Fruit fly (Drosophila melanogaster) whole organism, embryonic: Measurements from ENCODE around the gene Muc4B.

ENCODE experiments used
- ATbp ChIP-seq: fragments of 200-800 bp; sonication (Bioruptor generic); optimal IDR thresholded peaks from 2 replicates; lab custom pipeline; 2017; ENCODE audit warnings: missing biosample characterization, mild to moderate bottlenecking, missing genetic modification characterization, missing genetic modification reagents
- CG10209 ChIP-seq: fragments of 200-800 bp; sonication (Bioruptor generic); optimal IDR thresholded peaks from 3 replicates; lab custom pipeline; 2017; ENCODE audit warnings: missing biosample characterization, mild to moderate bottlenecking, missing genetic modification characterization, missing genetic modification reagents
- CG10543 ChIP-seq: fragments of 200-800 bp; sonication (Bioruptor generic); optimal IDR thresholded peaks from 3 replicates; lab custom pipeline; 2017; ENCODE audit warnings: missing biosample characterization, mild to moderate bottlenecking, missing genetic modification characterization, moderate library complexity
- CG11695 ChIP-seq: fragments of 200-800 bp; sonication (Bioruptor generic); IDR thresholded peaks from 3 replicates; pipeline ENCODE4 v1.3.6; 2022; ENCODE audit warnings: missing biosample characterization, missing genetic modification characterization
- CG1233 ChIP-seq: fragments of 200-800 bp; sonication (Bioruptor generic); optimal IDR thresholded peaks from 4 replicates; lab custom pipeline; 2018; ENCODE audit warnings: missing biosample characterization, mild to moderate bottlenecking, missing genetic modification characterization
- CG1602 ChIP-seq: fragments of 200-800 bp; sonication (Bioruptor generic); optimal IDR thresholded peaks from 3 replicates; lab custom pipeline; 2016; ENCODE audit warnings: missing biosample characterization, missing genetic modification characterization
- CG18764 ChIP-seq: fragments of 200-800 bp; sonication (Bioruptor generic); optimal IDR thresholded peaks from 3 replicates; lab custom pipeline; 2016; ENCODE audit warnings: missing biosample characterization, missing genetic modification characterization
- CG2875 ChIP-seq: fragments of 200-800 bp; sonication (Bioruptor generic); optimal IDR thresholded peaks from 2 replicates; lab custom pipeline; 2017; ENCODE audit warnings: missing biosample characterization, mild to moderate bottlenecking, missing genetic modification characterization, missing genetic modification reagents
- CG3407 ChIP-seq: fragments of 200-800 bp; sonication (Bioruptor generic); optimal IDR thresholded peaks from 2 replicates; lab custom pipeline; 2018; ENCODE audit warnings: missing biosample characterization, mild to moderate bottlenecking, missing genetic modification characterization
- CG4282 ChIP-seq: fragments of 200-800 bp; sonication (Bioruptor generic); optimal IDR thresholded peaks from 2 replicates; lab custom pipeline; 2016; ENCODE audit warnings: missing biosample characterization, missing genetic modification characterization
- CG43689 ChIP-seq: fragments of 200-800 bp; sonication (Bioruptor generic); IDR thresholded peaks from 2 replicates; pipeline ENCODE4 v1.3.6; 2022; ENCODE audit warnings: missing biosample characterization, missing genetic modification characterization
- CG4730 ChIP-seq: fragments of 200-800 bp; sonication (Bioruptor generic); IDR thresholded peaks from 2 replicates; pipeline ENCODE4 v1.3.6; 2022; ENCODE audit warnings: missing biosample characterization, missing genetic modification characterization
- CG5180 ChIP-seq: fragments of 200-800 bp; sonication (Bioruptor generic); optimal IDR thresholded peaks from 3 replicates; lab custom pipeline; 2017; ENCODE audit warnings: missing biosample characterization, missing genetic modification characterization, mild to moderate bottlenecking, moderate library complexity, missing genetic modification reagents
- CG6689 ChIP-seq: fragments of 200-800 bp; sonication (Bioruptor generic); IDR thresholded peaks from 2 replicates; pipeline ENCODE4 v1.3.6; 2022; ENCODE audit warnings: missing biosample characterization, missing genetic modification characterization
- CG6813 ChIP-seq: fragments of 200-800 bp; sonication (Bioruptor generic); optimal IDR thresholded peaks from 2 replicates; lab custom pipeline; 2017; ENCODE audit warnings: missing biosample characterization, missing genetic modification characterization, mild to moderate bottlenecking, moderate library complexity, missing genetic modification reagents
- CG7839 ChIP-seq: fragments of 200-800 bp; sonication (Bioruptor generic); optimal IDR thresholded peaks from 3 replicates; lab custom pipeline; 2018; ENCODE audit warnings: missing biosample characterization, mild to moderate bottlenecking, missing genetic modification characterization, moderate library complexity
- Camta ChIP-seq: fragments of 200-800 bp; sonication (Bioruptor generic); optimal IDR thresholded peaks from 2 replicates; lab custom pipeline; 2016; ENCODE audit warnings: missing biosample characterization, missing genetic modification characterization
- D19A ChIP-seq: fragments of 200-800 bp; optimal IDR thresholded peaks from 3 replicates; lab custom pipeline; 2019; ENCODE audit warnings: missing biosample characterization, mild to moderate bottlenecking, missing genetic modification characterization, moderate library complexity
- Deaf1 ChIP-seq: fragments of 200-800 bp; optimal IDR thresholded peaks from 3 replicates; lab custom pipeline; 2019; ENCODE audit warnings: missing biosample characterization, mild to moderate bottlenecking, missing genetic modification characterization, moderate library complexity
- Fer2 ChIP-seq: fragments of 200-800 bp; sonication (Bioruptor generic); optimal IDR thresholded peaks from 2 replicates; lab custom pipeline; 2018; ENCODE audit warnings: missing biosample characterization, mild to moderate bottlenecking, missing genetic modification characterization, moderate library complexity
- Fer3 ChIP-seq: fragments of 200-800 bp; sonication (Bioruptor generic); optimal IDR thresholded peaks from 2 replicates; lab custom pipeline; 2018; ENCODE audit warnings: missing biosample characterization, mild to moderate bottlenecking, missing genetic modification characterization, moderate library complexity
- HHEX ChIP-seq: fragments of 200-800 bp; sonication (Bioruptor generic); optimal IDR thresholded peaks from 3 replicates; lab custom pipeline; 2017; ENCODE audit warnings: missing biosample characterization, mild to moderate bottlenecking, missing genetic modification characterization, missing genetic modification reagents
- HmgZ ChIP-seq: fragments of 200-800 bp; sonication (Bioruptor generic); optimal IDR thresholded peaks from 2 replicates; lab custom pipeline; 2018; ENCODE audit warnings: missing biosample characterization, mild to moderate bottlenecking, missing genetic modification characterization
- Lhr ChIP-seq: fragments of 200-800 bp; sonication (Bioruptor generic); optimal IDR thresholded peaks from 3 replicates; lab custom pipeline; 2017; ENCODE audit warnings: mild to moderate bottlenecking, missing biosample characterization, missing genetic modification reagents, missing genetic modification characterization
- Myb ChIP-seq: fragments of 200-800 bp; sonication (Bioruptor generic); optimal IDR thresholded peaks from 2 replicates; lab custom pipeline; 2016; ENCODE audit warnings: missing biosample characterization, missing genetic modification characterization
- Nf-YB ChIP-seq: fragments of 200-800 bp; sonication (Bioruptor generic); optimal IDR thresholded peaks from 3 replicates; lab custom pipeline; 2019; ENCODE audit warnings: missing biosample characterization, mild to moderate bottlenecking, missing genetic modification characterization, moderate library complexity
- Poxn ChIP-seq: fragments of 200-800 bp; sonication (Bioruptor generic); IDR thresholded peaks from 2 replicates; pipeline ENCODE4 v1.3.6; 2022; ENCODE audit warnings: missing biosample characterization, missing genetic modification characterization
- Rfx ChIP-seq: fragments of 200-800 bp; sonication (Bioruptor generic); IDR thresholded peaks from 2 replicates; pipeline ENCODE4 v1.3.6; 2022; ENCODE audit warnings: missing biosample characterization, missing genetic modification characterization
- Trl ChIP-seq, 3 experiments: fragments of >200 bp in 2 of 3; fragments of 200-800 bp in 1 of 3; sonication (Bioruptor generic) in 1 of 3; optimal IDR thresholded peaks; 2 replicates in 1 of 3; 3 replicates in 2 of 3; lab custom pipeline; 2016 to 2017; ENCODE audit warnings: missing biosample characterization in 1 of 3, missing genetic modification characterization in 1 of 3
- ase ChIP-seq: fragments of 200-800 bp; sonication (Bioruptor generic); IDR thresholded peaks from 3 replicates; pipeline ENCODE4 v1.3.6; 2022; ENCODE audit warnings: missing biosample characterization, missing genetic modification characterization
- bsh ChIP-seq, 2 experiments: fragments of 200-800 bp; sonication (Bioruptor generic); optimal IDR thresholded peaks; 2 replicates each; lab custom pipeline; 2017 to 2018; ENCODE audit warnings: mild to moderate bottlenecking in 2 of 2, missing biosample characterization in 2 of 2, missing genetic modification characterization in 2 of 2, moderate library complexity in 1 of 2
- ci ChIP-seq: fragments of 200-800 bp; sonication (Bioruptor generic); IDR thresholded peaks from 3 replicates; pipeline ENCODE4 v1.3.6; 2022; ENCODE audit warnings: missing biosample characterization, missing genetic modification characterization
- dati ChIP-seq: fragments of 200-800 bp; sonication (Bioruptor generic); IDR thresholded peaks from 2 replicates; pipeline ENCODE4 v1.3.6; 2022; ENCODE audit warnings: missing biosample characterization, missing genetic modification characterization
- dmrt11E ChIP-seq: fragments of 200-800 bp; sonication (Bioruptor generic); optimal IDR thresholded peaks from 3 replicates; lab custom pipeline; 2018; ENCODE audit warnings: missing biosample characterization, mild to moderate bottlenecking, missing genetic modification characterization, moderate library complexity
- fd102C ChIP-seq: fragments of 200-800 bp; sonication (Bioruptor generic); optimal IDR thresholded peaks from 2 replicates; lab custom pipeline; 2018; ENCODE audit warnings: missing biosample characterization, mild to moderate bottlenecking, missing genetic modification characterization, moderate library complexity
- grn ChIP-seq: fragments of 200-800 bp; sonication (Bioruptor generic); optimal IDR thresholded peaks from 3 replicates; lab custom pipeline; 2017; ENCODE audit warnings: missing biosample characterization, missing genetic modification characterization
- gsb-n ChIP-seq: fragments of 200-800 bp; sonication (Bioruptor generic); optimal IDR thresholded peaks from 3 replicates; lab custom pipeline; 2018; ENCODE audit warnings: missing biosample characterization, mild to moderate bottlenecking, missing genetic modification characterization
- jigr1 ChIP-seq: fragments of 200-800 bp; sonication (Bioruptor generic); IDR thresholded peaks from 3 replicates; pipeline ENCODE4 v1.3.6; 2022; ENCODE audit warnings: missing biosample characterization, missing genetic modification characterization
- ken ChIP-seq: fragments of 200-800 bp; sonication (Bioruptor generic); IDR thresholded peaks from 3 replicates; pipeline ENCODE4 v1.3.6; 2022; ENCODE audit warnings: missing biosample characterization, missing genetic modification characterization
- maf-S ChIP-seq: fragments of 200-800 bp; sonication (Bioruptor generic); optimal IDR thresholded peaks from 2 replicates; lab custom pipeline; 2016; ENCODE audit warnings: missing biosample characterization, missing genetic modification characterization
- nerfin-1 ChIP-seq: fragments of 200-800 bp; sonication (Bioruptor generic); optimal IDR thresholded peaks from 3 replicates; lab custom pipeline; 2019; ENCODE audit warnings: missing biosample characterization, mild to moderate bottlenecking, missing genetic modification characterization, moderate library complexity
- onecut ChIP-seq: fragments of 200-800 bp; sonication (Bioruptor generic); IDR thresholded peaks from 2 replicates; pipeline ENCODE4 v1.3.6; 2022; ENCODE audit warnings: missing biosample characterization, missing genetic modification characterization
- scrt ChIP-seq: fragments of 200-800 bp; sonication (Bioruptor generic); optimal IDR thresholded peaks from 2 replicates; lab custom pipeline; 2018; ENCODE audit warnings: missing biosample characterization, mild to moderate bottlenecking, missing genetic modification characterization, moderate library complexity
- slou ChIP-seq: fragments of 200-800 bp; sonication (Bioruptor generic); optimal IDR thresholded peaks from 3 replicates; lab custom pipeline; 2016; ENCODE audit warnings: missing biosample characterization, missing genetic modification characterization
- stwl ChIP-seq: fragments of 200-800 bp; sonication (Bioruptor generic); optimal IDR thresholded peaks from 3 replicates; lab custom pipeline; 2018; ENCODE audit warnings: missing biosample characterization, mild to moderate bottlenecking, missing genetic modification characterization, moderate library complexity
- tap ChIP-seq: fragments of 200-800 bp; optimal IDR thresholded peaks from 3 replicates; lab custom pipeline; 2019; ENCODE audit warnings: missing biosample characterization, mild to moderate bottlenecking, missing genetic modification characterization, moderate library complexity
- tup ChIP-seq: fragments of 200-800 bp; sonication (Bioruptor generic); optimal IDR thresholded peaks from 2 replicates; lab custom pipeline; 2016; ENCODE audit warnings: missing biosample characterization, mild to moderate bottlenecking, missing genetic modification characterization, moderate library complexity
- vfl ChIP-seq: fragments of 200-800 bp; sonication (Bioruptor generic); optimal IDR thresholded peaks from 2 replicates; lab custom pipeline; 2016; ENCODE audit warnings: missing biosample characterization, missing genetic modification characterization
- wek ChIP-seq: fragments of 200-800 bp; sonication (Bioruptor generic); optimal IDR thresholded peaks from 3 replicates; lab custom pipeline; 2018; ENCODE audit warnings: missing biosample characterization, mild to moderate bottlenecking, missing genetic modification characterization, moderate library complexity

Muc4B gene

DNA sequence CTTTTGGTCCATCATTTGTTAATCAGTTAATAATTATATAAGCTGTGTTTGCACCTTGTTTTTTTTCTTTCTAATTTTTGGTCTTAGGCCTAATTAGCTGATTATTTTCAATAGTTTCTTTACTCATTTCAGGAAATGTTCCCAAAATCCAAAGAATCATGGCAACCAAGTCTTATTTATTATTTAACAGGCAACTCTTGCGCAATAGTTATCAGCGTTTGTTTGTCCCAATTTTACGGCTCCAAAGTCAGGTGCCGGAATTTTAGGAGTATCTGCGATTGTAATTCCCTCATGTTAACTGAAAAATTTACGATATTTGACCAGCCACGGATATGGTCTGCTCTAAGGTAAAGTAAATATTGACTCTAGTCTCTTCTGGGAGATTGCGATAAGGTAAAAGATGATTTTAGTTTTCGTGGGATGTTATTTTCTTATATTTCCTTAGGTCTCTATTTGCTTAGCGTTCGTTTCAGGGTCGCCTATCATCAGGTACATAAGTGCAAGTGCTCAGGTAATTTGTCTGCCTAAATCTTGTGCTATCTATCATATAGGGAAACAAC lies 43.6 kb downstream of the Muc4B start (continued):
- TF ChIP-seq Fer2 (tag; lab: Kevin White, UChicago) (peak; percentile 11), dati (GFP tag; lab: Robert Waterston, UW) (no peak), Deaf1 (tag; lab: Kevin White, UChicago) (no peak), CG4282 (GFP tag; lab: Kevin White, UChicago) (no peak), CG1602 (GFP tag; lab: Kevin White, UChicago) (no peak), CG1233 (GFP tag; lab: Kevin White, UChicago) (peak; percentile 71), CG43689 (GFP tag; lab: Robert Waterston, UW) (no peak), dmrt11E (tag; lab: Kevin White, UChicago) (peak; percentile 45), maf-S (GFP tag; lab: Kevin White, UChicago) (peak; percentile 4), tap (peak; percentile 2), grn (peak; percentile 72), ATbp (peak; percentile 75), Fer3 (peak; percentile 46), CG6813 (peak; percentile 84), Rfx (GFP tag; lab: Robert Waterston, UW) (no peak), CG2875 (GFP tag; lab: Kevin White, UChicago) (peak; percentile 32), HHEX (GFP tag; lab: Kevin White, UChicago) (peak; percentile 73), CG5180 (peak; percentile 52), Poxn (GFP tag; lab: Robert Waterston, UW) (no peak), Myb (GFP tag; lab: Kevin White, UChicago) (no peak), ken (no peak), stwl (tag; lab: Kevin White, UChicago) (peak; percentile 8), jigr1 (GFP tag; lab: Robert Waterston, UW) (no peak), CG4730 (GFP tag; lab: Robert Waterston, UW) (no peak), slou (GFP tag; lab: Kevin White, UChicago) (no peak), tup (GFP tag; lab: Kevin White, UChicago) (peak; percentile 41), onecut (peak; percentile 35; the same call in 1 of the 2 replicates), CG11695 (GFP tag; lab: Robert Waterston, UW) (no peak; the same call in 2 of the 3 replicates), HmgZ (peak; percentile 35), wek (GFP tag; lab: Kevin White, UChicago) (peak; percentile 46), Nf-YB (GFP tag; lab: Kevin White, UChicago) (peak; percentile 39), CG3407 (GFP tag; lab: Kevin White, UChicago) (peak; percentile 57), CG18764 (GFP tag; lab: Kevin White, UChicago) (no peak), Trl (optimal IDR thresholded peaks at IDR 0.05; lab: Kevin White, UChicago) (no peak), Trl (GFP tag; optimal IDR thresholded peaks at IDR 0.05; lab: Kevin White, UChicago) (peak; percentile 16), ci (GFP tag; lab: Robert Waterston, UW) (no peak), Lhr (GFP tag; lab: Kevin White, UChicago) (peak; percentile 21), CG6689 (GFP tag; lab: Robert Waterston, UW) (no peak), CG10543 (peak; percentile 43), Camta (GFP tag; lab: Kevin White, UChicago) (peak; percentile 40), ase (GFP tag; lab: Robert Waterston, UW) (no peak), scrt (GFP tag; lab: Kevin White, UChicago) (peak; percentile 54), vfl (no peak), D19A (tag; lab: Kevin White, UChicago) (peak; percentile 23), CG7839 (tag; lab: Kevin White, UChicago) (peak; percentile 12), fd102C (GFP tag; lab: Kevin White, UChicago) (peak; percentile 87), CG10209 (GFP tag; lab: Kevin White, UChicago) (peak; percentile 50), bsh (GFP tag; optimal IDR thresholded peaks at IDR 0.05; lab: Kevin White, UChicago) (peak in 1 of 2 experiments; percentile 25), gsb-n (tag; lab: Kevin White, UChicago) (peak; percentile 25), nerfin-1 (tag; lab: Kevin White, UChicago) (peak; percentile 13)
